Worm (Caenorhabditis elegans) whole organism, young adult: ENCODE measurements around the gene W08E12.5.

Experiments used
- B0019.2 ChIP-seq: fragments of 200-800 bp; sonication (Bioruptor generic); conservative IDR thresholded peaks from 2 replicates; pipeline ENCODE4 v1.3.6; 2022; ENCODE audit warnings: missing genetic modification reagents, missing genetic modification characterization, missing compliant biosample characterization
- C06A6.2 ChIP-seq: fragments of 200-800 bp; sonication (Bioruptor generic); conservative IDR thresholded peaks from 2 replicates; pipeline ENCODE4 v1.3.6; 2022; ENCODE audit warnings: missing genetic modification characterization, missing compliant biosample characterization
- D2030.7 ChIP-seq: fragments of 200-800 bp; sonication (Bioruptor generic); IDR thresholded peaks from 2 replicates; pipeline ENCODE4 v1.3.6; 2022; ENCODE audit warnings: missing genetic modification reagents, missing genetic modification characterization, missing compliant biosample characterization
- F39B2.1 ChIP-seq: fragments of 200-800 bp; sonication (Bioruptor generic); IDR thresholded peaks from 2 replicates; pipeline ENCODE4 v1.3.6; 2022; ENCODE audit warnings: missing genetic modification reagents, missing genetic modification characterization, missing compliant biosample characterization
- F57C9.4 ChIP-seq: sonication (generic microtip); optimal IDR thresholded peaks from 2 replicates; lab custom pipeline; 2017; ENCODE audit warnings: mild to moderate bottlenecking, missing genetic modification characterization, missing compliant biosample characterization
- K11D2.4 ChIP-seq: fragments of 200-800 bp; sonication (Bioruptor generic); IDR thresholded peaks from 2 replicates; pipeline ENCODE4 v1.3.6; 2022; ENCODE audit warnings: missing genetic modification reagents, missing genetic modification characterization, missing compliant biosample characterization
- K12H6.12 ChIP-seq: fragments of 200-800 bp; sonication (Bioruptor generic); optimal IDR thresholded peaks from 2 replicates; lab custom pipeline; 2018; ENCODE audit warnings: mild to moderate bottlenecking, missing genetic modification characterization, missing compliant biosample characterization
- Y53G8AR.9 ChIP-seq: fragments of 200-800 bp; sonication (Bioruptor generic); conservative IDR thresholded peaks from 2 replicates; pipeline ENCODE4 v1.3.6; 2022; ENCODE audit warnings: missing genetic modification reagents, missing genetic modification characterization, missing compliant biosample characterization
- Y67H2A.10 ChIP-seq: fragments of 200-800 bp; sonication (Bioruptor generic); conservative IDR thresholded peaks from 2 replicates; pipeline ENCODE4 v1.3.6; 2022; ENCODE audit warnings: missing genetic modification reagents, missing genetic modification characterization, missing compliant biosample characterization
- Y79H2A.3 ChIP-seq: fragments of 200-800 bp; sonication (Bioruptor generic); conservative IDR thresholded peaks from 2 replicates; pipeline ENCODE4 v1.3.6; 2022; ENCODE audit warnings: missing genetic modification reagents, missing genetic modification characterization, missing compliant biosample characterization
- Y95B8A.8 ChIP-seq: fragments of 200-800 bp; sonication (Bioruptor generic); IDR thresholded peaks from 2 replicates; pipeline ENCODE4 v1.3.6; 2022; ENCODE audit warnings: missing genetic modification reagents, missing genetic modification characterization, missing compliant biosample characterization
- athp-1 ChIP-seq: sonication (generic microtip); optimal IDR thresholded peaks from 2 replicates; lab custom pipeline; 2017; ENCODE audit warnings: mild to moderate bottlenecking, missing genetic modification characterization, missing compliant biosample characterization
- attf-6 ChIP-seq: fragments of 200-800 bp; sonication (Bioruptor generic); IDR thresholded peaks from 2 replicates; pipeline ENCODE4 v1.3.6; 2022; ENCODE audit warnings: missing genetic modification reagents, missing genetic modification characterization, missing compliant biosample characterization
- bed-1 ChIP-seq: fragments of 200-800 bp; sonication (Bioruptor generic); IDR thresholded peaks from 2 replicates; pipeline ENCODE4 v1.3.6; 2022; ENCODE audit warnings: missing genetic modification reagents, missing genetic modification characterization, missing compliant biosample characterization
- bed-2 ChIP-seq: fragments of 200-800 bp; sonication (Bioruptor generic); IDR thresholded peaks from 2 replicates; pipeline ENCODE4 v1.3.6; 2022; ENCODE audit warnings: missing genetic modification reagents, missing genetic modification characterization, missing compliant biosample characterization
- ceh-100 ChIP-seq: fragments of 200-800 bp; sonication (Bioruptor generic); IDR thresholded peaks from 2 replicates; pipeline ENCODE4 v1.3.6; 2022; ENCODE audit warnings: missing genetic modification reagents, missing genetic modification characterization, missing compliant biosample characterization
- ceh-27 ChIP-seq: fragments of 200-800 bp; sonication (Bioruptor generic); optimal IDR thresholded peaks from 2 replicates; lab custom pipeline; 2018; ENCODE audit warnings: mild to moderate bottlenecking, missing genetic modification characterization, moderate library complexity, missing compliant biosample characterization
- chd-7 ChIP-seq: sonication (generic microtip); optimal IDR thresholded peaks from 2 replicates; lab custom pipeline; 2016; ENCODE audit warnings: mild to moderate bottlenecking, missing genetic modification characterization, moderate library complexity, missing compliant biosample characterization
- dox-1 ChIP-seq: fragments of 200-800 bp; sonication (Bioruptor generic); IDR thresholded peaks from 2 replicates; pipeline ENCODE4 v1.3.6; 2022; ENCODE audit warnings: missing genetic modification reagents, missing genetic modification characterization, missing compliant biosample characterization
- dpl-1 ChIP-seq: fragments of 150-350 bp; optimal IDR thresholded peaks from 2 replicates; lab custom pipeline; 2014; ENCODE audit warnings: missing biosample characterization, missing genetic modification reagents, missing genetic modification characterization
- egl-18 ChIP-seq: fragments of 200-800 bp; sonication (Bioruptor generic); IDR thresholded peaks from 2 replicates; pipeline ENCODE4 v1.3.6; 2022; ENCODE audit warnings: missing genetic modification reagents, missing genetic modification characterization, missing compliant biosample characterization
- egl-44 ChIP-seq: fragments of 200-800 bp; sonication (Bioruptor generic); IDR thresholded peaks from 2 replicates; pipeline ENCODE4 v1.3.6; 2022; ENCODE audit warnings: missing genetic modification reagents, missing genetic modification characterization, missing compliant biosample characterization
- ekl-4 ChIP-seq: fragments of 200-800 bp; sonication (Bioruptor generic); IDR thresholded peaks from 2 replicates; pipeline ENCODE4 v1.3.6; 2022; ENCODE audit warnings: missing genetic modification reagents, missing genetic modification characterization, missing compliant biosample characterization
- him-1 ChIP-seq: sonication (generic microtip); optimal IDR thresholded peaks from 2 replicates; lab custom pipeline; 2016; ENCODE audit warnings: missing genotype, missing genetic modification reagents, missing genetic modification characterization, missing compliant biosample characterization
- hmg-1.2 ChIP-seq: fragments of 200-800 bp; sonication (Bioruptor generic); IDR thresholded peaks from 2 replicates; pipeline ENCODE4 v1.3.6; 2022; ENCODE audit warnings: missing genetic modification reagents, missing genetic modification characterization, missing compliant biosample characterization
- hmg-20 ChIP-seq: fragments of 200-800 bp; sonication (Bioruptor generic); IDR thresholded peaks from 2 replicates; pipeline ENCODE4 v1.3.6; 2022; ENCODE audit warnings: missing genetic modification reagents, missing genetic modification characterization, missing compliant biosample characterization
- hrde-1 ChIP-seq: sonication (generic microtip); optimal IDR thresholded peaks from 2 replicates; lab custom pipeline; 2016; ENCODE audit warnings: missing genetic modification characterization, mild to moderate bottlenecking, missing compliant biosample characterization, moderate library complexity, missing genotype, missing genetic modification reagents, borderline replicate concordance
- lin-26 ChIP-seq: fragments of 200-800 bp; sonication (Bioruptor generic); IDR thresholded peaks from 2 replicates; pipeline ENCODE4 v1.3.6; 2022; ENCODE audit warnings: missing genetic modification reagents, missing genetic modification characterization, missing compliant biosample characterization
- lin-35 ChIP-seq, 3 experiments: fragments of 150-350 bp in 2 of 3; sonication (generic microtip) in 1 of 3; optimal IDR thresholded peaks; 2 replicates each; lab custom pipeline; 2014 to 2018; ENCODE audit warnings: missing biosample characterization in 3 of 3, missing genetic modification characterization in 3 of 3, missing genetic modification reagents in 3 of 3
- lin-40 ChIP-seq: sonication (generic microtip); optimal IDR thresholded peaks from 2 replicates; lab custom pipeline; 2016; ENCODE audit warnings: missing genetic modification characterization, mild to moderate bottlenecking, missing compliant biosample characterization, missing genotype, missing genetic modification reagents
- lin-54 ChIP-seq: fragments of 200-800 bp; sonication (Bioruptor generic); optimal IDR thresholded peaks from 2 replicates; lab custom pipeline; 2018; ENCODE audit warnings: mild to moderate bottlenecking, missing genetic modification characterization, missing compliant biosample characterization
- lsl-1 ChIP-seq: fragments of 200-800 bp; sonication (Bioruptor generic); optimal IDR thresholded peaks from 2 replicates; lab custom pipeline; 2018; ENCODE audit warnings: mild to moderate bottlenecking, missing genetic modification characterization, moderate library complexity, missing compliant biosample characterization
- madf-10 ChIP-seq: sonication (generic microtip); optimal IDR thresholded peaks from 2 replicates; lab custom pipeline; 2016; ENCODE audit warnings: mild to moderate bottlenecking, missing genetic modification characterization, missing compliant biosample characterization
- madf-8 ChIP-seq: fragments of 200-800 bp; sonication (Bioruptor generic); conservative IDR thresholded peaks from 2 replicates; pipeline ENCODE4 v1.3.6; 2022; ENCODE audit warnings: missing genetic modification reagents, missing genetic modification characterization, missing compliant biosample characterization
- mcd-1 ChIP-seq: fragments of 200-800 bp; sonication (Bioruptor generic); IDR thresholded peaks from 2 replicates; pipeline ENCODE4 v1.3.6; 2022; ENCODE audit warnings: missing genetic modification reagents, missing genetic modification characterization, missing compliant biosample characterization
- nfyb-1 ChIP-seq: fragments of 200-800 bp; sonication (Bioruptor generic); IDR thresholded peaks from 2 replicates; pipeline ENCODE4 v1.3.6; 2022; ENCODE audit warnings: missing genetic modification reagents, missing genetic modification characterization, missing compliant biosample characterization
- nhr-90 ChIP-seq: sonication (generic microtip); optimal IDR thresholded peaks from 2 replicates; lab custom pipeline; 2016; ENCODE audit warnings: missing genotype, mild to moderate bottlenecking, missing genetic modification characterization, missing compliant biosample characterization
- pbrm-1 ChIP-seq: fragments of 200-800 bp; sonication (Bioruptor generic); IDR thresholded peaks from 2 replicates; pipeline ENCODE4 v1.3.6; 2022; ENCODE audit warnings: missing genetic modification reagents, missing genetic modification characterization, missing compliant biosample characterization
- rcor-1 ChIP-seq: fragments of 200-800 bp; sonication (Bioruptor generic); IDR thresholded peaks from 2 replicates; pipeline ENCODE4 v1.3.6; 2022; ENCODE audit warnings: missing genetic modification reagents, missing genetic modification characterization, missing compliant biosample characterization
- repo-1 ChIP-seq: sonication (generic microtip); optimal IDR thresholded peaks from 2 replicates; lab custom pipeline; 2017; ENCODE audit warnings: mild to moderate bottlenecking, missing genetic modification characterization, missing compliant biosample characterization
- sea-2 ChIP-seq: fragments of 200-800 bp; sonication (Bioruptor generic); IDR thresholded peaks from 2 replicates; pipeline ENCODE4 v1.3.6; 2022; ENCODE audit warnings: missing genetic modification characterization, missing compliant biosample characterization
- somi-1 ChIP-seq: fragments of 200-800 bp; sonication (Bioruptor generic); optimal IDR thresholded peaks from 2 replicates; lab custom pipeline; 2018; ENCODE audit warnings: mild to moderate bottlenecking, missing genetic modification characterization, missing compliant biosample characterization
- tbp1 ChIP-seq: fragments of 200-800 bp; sonication (Bioruptor generic); optimal IDR thresholded peaks from 2 replicates; lab custom pipeline; 2018; ENCODE audit warnings: mild to moderate bottlenecking, missing genetic modification characterization, missing compliant biosample characterization
- tlf-1 ChIP-seq: fragments of 200-800 bp; sonication (Bioruptor generic); optimal IDR thresholded peaks from 2 replicates; lab custom pipeline; 2018; ENCODE audit warnings: mild to moderate bottlenecking, missing genetic modification characterization, missing compliant biosample characterization
- xnd-1 ChIP-seq: sonication (generic microtip); optimal IDR thresholded peaks from 2 replicates; lab custom pipeline; 2016; ENCODE audit warnings: missing genotype, missing genetic modification reagents, missing genetic modification characterization, missing compliant biosample characterization
- ztf-25 ChIP-seq: fragments of 200-800 bp; sonication (Bioruptor generic); IDR thresholded peaks from 2 replicates; pipeline ENCODE4 v1.3.6; 2022; ENCODE audit warnings: missing genetic modification reagents, missing genetic modification characterization, missing compliant biosample characterization
- ztf-26 ChIP-seq: sonication (generic microtip); optimal IDR thresholded peaks from 2 replicates; lab custom pipeline; 2017; ENCODE audit warnings: missing genetic modification characterization, missing compliant biosample characterization
- ztf-28 ChIP-seq: fragments of 200-800 bp; sonication (Bioruptor generic); IDR thresholded peaks from 2 replicates; pipeline ENCODE4 v1.3.6; 2022; ENCODE audit warnings: missing genetic modification reagents, missing genetic modification characterization, missing compliant biosample characterization
- ztf-6 ChIP-seq: fragments of 200-800 bp; sonication (Bioruptor generic); IDR thresholded peaks from 2 replicates; pipeline ENCODE4 v1.3.6; 2022; ENCODE audit warnings: missing genetic modification reagents, missing genetic modification characterization, missing compliant biosample characterization

W08E12.5 gene

DNA sequence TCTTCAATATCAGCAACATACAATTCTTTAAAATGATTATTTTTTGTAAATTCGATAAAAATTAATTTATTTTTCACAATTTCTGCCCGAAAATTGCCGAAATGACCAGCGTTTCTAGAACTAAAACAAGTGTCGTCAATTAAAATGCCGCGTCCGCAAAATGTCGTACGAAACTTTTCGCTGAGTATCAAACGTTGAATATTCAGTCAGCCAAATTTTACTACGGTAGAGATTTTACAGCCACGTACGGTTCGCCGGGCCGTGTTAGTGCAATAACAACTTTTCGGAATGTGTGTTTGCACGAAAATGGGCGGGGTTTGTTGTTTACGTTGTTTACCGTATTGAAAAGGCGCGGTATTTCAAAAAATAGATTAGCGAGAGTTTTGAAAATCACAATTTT is 12.7 kb downstream of the W08E12.5 start (continued):
- peak; percentile 97 for TF ChIP-seq K11D2.4 (GFP tag; lab: Robert Waterston, UW)
- TF ChIP-seq pbrm-1 (GFP tag; lab: Robert Waterston, UW), result peak; percentile 98
- TF ChIP-seq tbp1, result peak; percentile 59
- peak; percentile 9 for TF ChIP-seq hrde-1 (tag; lab: Kevin White, UChicago)
- peak; percentile 79 for TF ChIP-seq lin-40 (tag; lab: Kevin White, UChicago)
- peak; percentile 82 for TF ChIP-seq ztf-26 (tag; lab: Kevin White, UChicago)
- TF ChIP-seq sea-2, result peak; percentile 89
- peak; percentile 88 for TF ChIP-seq Y67H2A.10
- peak; percentile 84; the same call in 1 of the 2 replicates for TF ChIP-seq ztf-25
- peak; percentile 95 for TF ChIP-seq D2030.7 (GFP tag; lab: Robert Waterston, UW)
- TF ChIP-seq tlf-1 (GFP tag; lab: Kevin White, UChicago), result peak; percentile 92
- TF ChIP-seq bed-2 (GFP tag; lab: Robert Waterston, UW), result peak; percentile 95
- peak; percentile 92 for TF ChIP-seq lin-54 (GFP tag; lab: Kevin White, UChicago)
- TF ChIP-seq dpl-1 (GFP tag; lab: Kevin White, UChicago), result peak; percentile 12
- peak; percentile 96 for TF ChIP-seq C06A6.2 (GFP tag; lab: Robert Waterston, UW)
- TF ChIP-seq rcor-1, result peak; percentile 97
- peak; percentile 93 for TF ChIP-seq B0019.2
- TF ChIP-seq xnd-1 (tag; lab: Kevin White, UChicago), result peak; percentile 84
- TF ChIP-seq lin-26 (GFP tag; lab: Robert Waterston, UW), result peak; percentile 89
- peak; percentile 93 for TF ChIP-seq madf-8 (GFP tag; lab: Robert Waterston, UW)
- TF ChIP-seq hmg-20 (GFP tag; lab: Robert Waterston, UW), result peak; percentile 89
- TF ChIP-seq Y95B8A.8 (GFP tag; lab: Robert Waterston, UW), result peak; percentile 98
- peak; percentile 50 for TF ChIP-seq repo-1 (tag; lab: Kevin White, UChicago)
- TF ChIP-seq ekl-4 (GFP tag; lab: Robert Waterston, UW), result peak; percentile 98
- peak; percentile 99 for TF ChIP-seq Y53G8AR.9
- TF ChIP-seq bed-1 (GFP tag; lab: Robert Waterston, UW), result 0 out of 2 replicates have a peak, but pooled peaks have one; percentile 41
- TF ChIP-seq ceh-27, result peak; percentile 54
- TF ChIP-seq dox-1 (GFP tag; lab: Robert Waterston, UW), result peak; percentile 100
- peak; percentile 2 for TF ChIP-seq athp-1 (tag; lab: Kevin White, UChicago)
- peak; percentile 98 for TF ChIP-seq nfyb-1 (GFP tag; lab: Robert Waterston, UW)
- TF ChIP-seq F39B2.1 (GFP tag; lab: Robert Waterston, UW), result peak; percentile 83; the same call in 1 of the 2 replicates
- TF ChIP-seq somi-1, result peak; percentile 64
- TF ChIP-seq madf-10 (tag; lab: Kevin White, UChicago), result peak; percentile 35
- peak; percentile 85 for TF ChIP-seq attf-6 (GFP tag; lab: Robert Waterston, UW)
- TF ChIP-seq lin-35 (GFP tag; optimal IDR thresholded peaks at IDR 0.05; lab: Kevin White, UChicago), result peak in 1 of 3 experiments; percentile 68
- peak; percentile 6 for TF ChIP-seq nhr-90 (tag; lab: Kevin White, UChicago)
- peak; percentile 79; the same call in 1 of the 2 replicates for TF ChIP-seq ztf-6 (GFP tag; lab: Robert Waterston, UW)
- peak; percentile 89 for TF ChIP-seq F57C9.4
- peak; percentile 97 for TF ChIP-seq ztf-28 (GFP tag; lab: Robert Waterston, UW)
- TF ChIP-seq ceh-100 (GFP tag; lab: Robert Waterston, UW), result peak; percentile 91
- TF ChIP-seq egl-18 (GFP tag; lab: Robert Waterston, UW), result peak; percentile 95
- peak; percentile 100 for TF ChIP-seq hmg-1.2 (GFP tag; lab: Robert Waterston, UW)
- peak; percentile 45 for TF ChIP-seq him-1
- TF ChIP-seq K12H6.12, result peak; percentile 51
- peak; percentile 26 for TF ChIP-seq chd-7 (tag; lab: Kevin White, UChicago)
- peak; percentile 97 for TF ChIP-seq egl-44 (GFP tag; lab: Robert Waterston, UW)
- TF ChIP-seq mcd-1, result peak; percentile 99
- peak; percentile 98 for TF ChIP-seq Y79H2A.3 (GFP tag; lab: Robert Waterston, UW)
- peak; percentile 85 for TF ChIP-seq lsl-1 (GFP tag; lab: Kevin White, UChicago)
